Fruit fly (Drosophila melanogaster) whole organism, adult: ENCODE results near the gene CG6432.
A peak's percentile ranks its signal among the peaks of the same experiment; 100 is the strongest.

Experiments
- CG11617 ChIP-seq: fragments of 200-800 bp; sonication (Bioruptor generic); optimal IDR thresholded peaks from 2 replicates; lab custom pipeline; 2017; ENCODE audit warnings: mild to moderate bottlenecking, missing biosample characterization, missing genetic modification reagents, missing genetic modification characterization
- CG12768 ChIP-seq: fragments of 200-800 bp; sonication (Bioruptor generic); optimal IDR thresholded peaks from 2 replicates; lab custom pipeline; 2017; ENCODE audit warnings: missing biosample characterization, missing genetic modification characterization, mild to moderate bottlenecking, moderate library complexity, missing genetic modification reagents
- CG14711 ChIP-seq: fragments of 200-800 bp; sonication (Bioruptor generic); optimal IDR thresholded peaks from 2 replicates; lab custom pipeline; 2018; ENCODE audit warnings: missing biosample characterization, mild to moderate bottlenecking, missing genetic modification characterization, moderate library complexity
- CG1620 ChIP-seq: fragments of 200-800 bp; sonication (Bioruptor generic); optimal IDR thresholded peaks from 2 replicates; lab custom pipeline; 2016; ENCODE audit warnings: missing biosample characterization, missing genetic modification characterization
- CG33017 ChIP-seq: fragments of 200-800 bp; sonication (Bioruptor generic); optimal IDR thresholded peaks from 2 replicates; lab custom pipeline; 2018; ENCODE audit warnings: missing biosample characterization, mild to moderate bottlenecking, missing genetic modification characterization, moderate library complexity
- CG5204 ChIP-seq: fragments of 200-800 bp; sonication (Bioruptor generic); optimal IDR thresholded peaks from 2 replicates; lab custom pipeline; 2016; ENCODE audit warnings: missing biosample characterization, missing genetic modification characterization
- CG7045 ChIP-seq: fragments of 200-800 bp; sonication (Bioruptor generic); optimal IDR thresholded peaks from 2 replicates; lab custom pipeline; 2017; ENCODE audit warnings: missing biosample characterization, mild to moderate bottlenecking, missing genetic modification characterization
- CG7101 ChIP-seq: fragments of 200-800 bp; sonication (Bioruptor generic); optimal IDR thresholded peaks from 2 replicates; lab custom pipeline; 2018; ENCODE audit warnings: missing biosample characterization, mild to moderate bottlenecking, missing genetic modification characterization, moderate library complexity
- Clk ChIP-seq: fragments of 200-800 bp; sonication (Bioruptor generic); optimal IDR thresholded peaks from 2 replicates; lab custom pipeline; 2017; ENCODE audit warnings: missing biosample characterization, missing genetic modification characterization
- Crg-1 ChIP-seq: fragments of 200-800 bp; sonication (Bioruptor generic); optimal IDR thresholded peaks from 2 replicates; lab custom pipeline; 2016; ENCODE audit warnings: missing biosample characterization, missing genetic modification characterization
- Hr96 ChIP-seq: fragments of 200-800 bp; sonication (Bioruptor generic); optimal IDR thresholded peaks from 2 replicates; lab custom pipeline; 2016; ENCODE audit warnings: missing biosample characterization, missing genetic modification characterization
- Mnt ChIP-seq: fragments of 200-800 bp; sonication (Bioruptor generic); optimal IDR thresholded peaks from 2 replicates; lab custom pipeline; 2016; ENCODE audit warnings: missing biosample characterization, mild to moderate bottlenecking, missing genetic modification characterization
- bab1 ChIP-seq: fragments of 200-800 bp; sonication (Bioruptor generic); optimal IDR thresholded peaks from 3 replicates; lab custom pipeline; 2019; ENCODE audit warnings: missing biosample characterization, mild to moderate bottlenecking, missing genetic modification characterization, moderate library complexity
- cic ChIP-seq: fragments of 200-800 bp; sonication (Bioruptor generic); optimal IDR thresholded peaks from 2 replicates; lab custom pipeline; 2017; ENCODE audit warnings: missing biosample characterization, mild to moderate bottlenecking, missing genetic modification characterization, moderate library complexity
- cnc ChIP-seq, 2 experiments: fragments of >200 bp; optimal IDR thresholded peaks; 2 replicates each; lab custom pipeline; 2017
- kay ChIP-seq: fragments of 200-800 bp; sonication (Bioruptor generic); peaks from one replicate; lab custom pipeline; 2016; ENCODE audit warnings: missing biosample characterization, missing genetic modification characterization, borderline replicate concordance
- ovo ChIP-seq: fragments of 200-800 bp; sonication (Bioruptor generic); optimal IDR thresholded peaks from 2 replicates; lab custom pipeline; 2016; ENCODE audit warnings: missing biosample characterization, missing genetic modification characterization
- pad ChIP-seq: fragments of 200-800 bp; sonication (Bioruptor generic); optimal IDR thresholded peaks from 3 replicates; lab custom pipeline; 2017; ENCODE audit warnings: missing biosample characterization, missing genetic modification characterization, mild to moderate bottlenecking, moderate library complexity, missing genetic modification reagents
- tj ChIP-seq: fragments of 200-800 bp; sonication (Bioruptor generic); optimal IDR thresholded peaks from 3 replicates; lab custom pipeline; 2017; ENCODE audit warnings: missing biosample characterization, mild to moderate bottlenecking, missing genetic modification characterization, moderate library complexity
- toe ChIP-seq: fragments of 200-800 bp; sonication (Bioruptor generic); optimal IDR thresholded peaks from 2 replicates; lab custom pipeline; 2016; ENCODE audit warnings: missing biosample characterization, missing genetic modification characterization

The CG6432 gene

dm6 chr3R:24336622-24337021 is at the start of gene CG6432:
CG6432 (plus strand) TSS chr3R:24336922.
- TF ChIP-seq cic (GFP tag; lab: Kevin White, UChicago) (no peak), CG11617 (GFP tag; lab: Kevin White, UChicago) (no peak), CG7101 (tag; lab: Kevin White, UChicago) (no peak), CG5204 (GFP tag; lab: Kevin White, UChicago) (no peak), tj (GFP tag; lab: Kevin White, UChicago) (no peak), CG7045 (GFP tag; lab: Kevin White, UChicago) (no peak), CG1620 (GFP tag; lab: Kevin White, UChicago) (no peak), kay (GFP tag; lab: Kevin White, UChicago) (no peak), CG12768 (GFP tag; lab: Kevin White, UChicago) (no peak), Mnt (no peak), ovo (GFP tag; lab: Kevin White, UChicago) (no peak), bab1 (GFP tag; lab: Kevin White, UChicago) (no peak), cnc (optimal IDR thresholded peaks at IDR 0.05; lab: Kevin White, UChicago) (no peak), toe (no peak), Crg-1 (GFP tag; lab: Kevin White, UChicago) (no peak), Clk (GFP tag; lab: Kevin White, UChicago) (no peak), CG33017 (tag; lab: Kevin White, UChicago) (no peak)

- TF ChIP-seq CG1620 (GFP tag; lab: Kevin White, UChicago): no peak
Observed at dm6 chr3R:24287157-24287556, 49.6 kb upstream of the CG6432 start.

dm6 chr3R:24289768-24290349 is 46.9 kb upstream of the CG6432 start, which contains the start of the genes CG34290 and Uck:
CG34290 (minus strand) TSS chr3R:24289818.
Uck (plus strand) TSS chr3R:24290172.
- peak; percentile 43 for TF ChIP-seq CG33017 (tag; lab: Kevin White, UChicago)
- peak; percentile 12 for TF ChIP-seq Clk (GFP tag; lab: Kevin White, UChicago)
- no peak for TF ChIP-seq cnc (optimal IDR thresholded peaks at IDR 0.05; lab: Kevin White, UChicago)
- peak; percentile 57 for TF ChIP-seq ovo (GFP tag; lab: Kevin White, UChicago)
- peak; percentile 37 for TF ChIP-seq cic (GFP tag; lab: Kevin White, UChicago)
- TF ChIP-seq Crg-1 (GFP tag; lab: Kevin White, UChicago): peak; percentile 72
- TF ChIP-seq Hr96 (GFP tag; lab: Kevin White, UChicago): peak; percentile 52
- TF ChIP-seq pad (GFP tag; lab: Kevin White, UChicago): peak; percentile 61
- peak; percentile 69 for TF ChIP-seq CG7045 (GFP tag; lab: Kevin White, UChicago)
- TF ChIP-seq CG5204 (GFP tag; lab: Kevin White, UChicago): no peak
- TF ChIP-seq CG1620 (GFP tag; lab: Kevin White, UChicago): peak; percentile 50
- no peak for TF ChIP-seq toe
- peak; percentile 10 for TF ChIP-seq tj (GFP tag; lab: Kevin White, UChicago)
- TF ChIP-seq CG12768 (GFP tag; lab: Kevin White, UChicago): peak; percentile 76
- TF ChIP-seq kay (GFP tag; lab: Kevin White, UChicago): no peak
- TF ChIP-seq CG7101 (tag; lab: Kevin White, UChicago): peak; percentile 69
- TF ChIP-seq Mnt: peak; percentile 47
- peak; percentile 70 for TF ChIP-seq CG11617 (GFP tag; lab: Kevin White, UChicago)
- TF ChIP-seq CG14711 (tag; lab: Kevin White, UChicago): peak; percentile 70
- peak; percentile 87 for TF ChIP-seq bab1 (GFP tag; lab: Kevin White, UChicago)

dm6 chr3R:24293171-24293570 is 43.6 kb upstream of the CG6432 start:
- TF ChIP-seq CG7045 (GFP tag; lab: Kevin White, UChicago) (no peak), Clk (GFP tag; lab: Kevin White, UChicago) (no peak), tj (GFP tag; lab: Kevin White, UChicago) (no peak), toe (no peak), CG12768 (GFP tag; lab: Kevin White, UChicago) (no peak)

- TF ChIP-seq CG1620 (GFP tag; lab: Kevin White, UChicago): no peak
- no peak for TF ChIP-seq tj (GFP tag; lab: Kevin White, UChicago)
- TF ChIP-seq ovo (GFP tag; lab: Kevin White, UChicago): no peak
- TF ChIP-seq Crg-1 (GFP tag; lab: Kevin White, UChicago): no peak
- TF ChIP-seq pad (GFP tag; lab: Kevin White, UChicago): no peak
- no peak for TF ChIP-seq CG7045 (GFP tag; lab: Kevin White, UChicago)
- TF ChIP-seq Clk (GFP tag; lab: Kevin White, UChicago): no peak
- no peak for TF ChIP-seq bab1 (GFP tag; lab: Kevin White, UChicago)
- TF ChIP-seq CG33017 (tag; lab: Kevin White, UChicago): no peak
- TF ChIP-seq toe: no peak
- no peak for TF ChIP-seq CG7101 (tag; lab: Kevin White, UChicago)
Observed at dm6 chr3R:24294299-24294698, 42.4 kb upstream of the CG6432 start, which contains the start of gene CG5715. CG5715 (minus strand) TSS chr3R:24294399.

dm6 chr3R:24294784-24295555 is 41.8 kb upstream of the CG6432 start, which contains the start of gene crb:
crb (plus strand) TSS chr3R:24295078.
- peak; percentile 16 for TF ChIP-seq CG11617 (GFP tag; lab: Kevin White, UChicago)
- no peak for TF ChIP-seq tj (GFP tag; lab: Kevin White, UChicago)
- peak; percentile 62 for TF ChIP-seq cic (GFP tag; lab: Kevin White, UChicago)
- TF ChIP-seq CG7101 (tag; lab: Kevin White, UChicago): peak; percentile 57
- peak; percentile 56 for TF ChIP-seq Hr96 (GFP tag; lab: Kevin White, UChicago)
- TF ChIP-seq toe: peak; percentile 41
- TF ChIP-seq CG33017 (tag; lab: Kevin White, UChicago): peak; percentile 24
- TF ChIP-seq Crg-1 (GFP tag; lab: Kevin White, UChicago): peak; percentile 55
- TF ChIP-seq bab1 (GFP tag; lab: Kevin White, UChicago): peak; percentile 75
- TF ChIP-seq CG14711 (tag; lab: Kevin White, UChicago): peak; percentile 4
- no peak for TF ChIP-seq CG12768 (GFP tag; lab: Kevin White, UChicago)
- peak; percentile 63 for TF ChIP-seq ovo (GFP tag; lab: Kevin White, UChicago)
- TF ChIP-seq cnc (optimal IDR thresholded peaks at IDR 0.05; lab: Kevin White, UChicago): no peak
- no peak for TF ChIP-seq CG7045 (GFP tag; lab: Kevin White, UChicago)
- peak; percentile 71 for TF ChIP-seq CG1620 (GFP tag; lab: Kevin White, UChicago)
- TF ChIP-seq Mnt: peak; percentile 66
- no peak for TF ChIP-seq Clk (GFP tag; lab: Kevin White, UChicago)
- TF ChIP-seq pad (GFP tag; lab: Kevin White, UChicago): peak; percentile 34
